Worm (Caenorhabditis elegans): ENCODE measurements around the gene srt-36.

ce11 chrV:4250047-4250446, 18.1 kb downstream of the srt-36 start, which contains the start of gene srt-13:
- TF ChIP-seq madf-9 (GFP tag; conservative IDR thresholded peaks at IDR 0.05) (no peak), ama-1 (optimal IDR thresholded peaks at IDR 0.05) (no peak), Y105C5A.15 (GFP tag; IDR thresholded peaks at IDR 0.05) (no peak), nhr-25 (tag; optimal IDR thresholded peaks at IDR 0.05; ENCODE audit: borderline replicate concordance, insufficient read depth) (no peak), mdt-29 (GFP tag; IDR thresholded peaks at IDR 0.05) (no peak), snpc-4 (tag; optimal IDR thresholded peaks at IDR 0.05) (no peak), spr-3 (GFP tag; optimal IDR thresholded peaks at IDR 0.05) (no peak), hmg-1.1 (GFP tag; IDR thresholded peaks at IDR 0.05) (no peak), php-3 (GFP tag; IDR thresholded peaks at IDR 0.05) (no peak), nhr-41 (GFP tag; IDR thresholded peaks at IDR 0.05) (no peak), skn-1 (tag; optimal IDR thresholded peaks at IDR 0.05) (no peak), ZK546.5 (tag; optimal IDR thresholded peaks at IDR 0.05) (no peak)
